Worm (Caenorhabditis elegans) whole organism, L2 larva: ENCODE data around the gene Y43F4A.1.
A peak's percentile ranks its signal among the peaks of the same experiment; 100 is the strongest.

Source experiments
- C34F6.9 ChIP-seq: fragments of 150-350 bp; optimal IDR thresholded peaks from 2 replicates; lab custom pipeline; 2014; ENCODE audit warnings: missing biosample characterization, missing genetic modification characterization
- F13H6.1 ChIP-seq: sonication (generic microtip); optimal IDR thresholded peaks from 2 replicates; lab custom pipeline; 2016; ENCODE audit warnings: missing genetic modification characterization, missing compliant biosample characterization
- R02D3.7 ChIP-seq: fragments of 150-350 bp; optimal IDR thresholded peaks from 2 replicates; lab custom pipeline; 2014; ENCODE audit warnings: missing biosample characterization, missing genetic modification characterization
- Y55F3AM.14 ChIP-seq: fragments of 200-800 bp; sonication (Bioruptor generic); optimal IDR thresholded peaks from 2 replicates; lab custom pipeline; 2018; ENCODE audit warnings: mild to moderate bottlenecking, missing genetic modification characterization, missing compliant biosample characterization
- ZK546.5 ChIP-seq: sonication (generic microtip); optimal IDR thresholded peaks from 2 replicates; lab custom pipeline; 2017; ENCODE audit warnings: missing biosample characterization, missing genetic modification characterization
- alr-1 ChIP-seq: fragments of 150-350 bp; optimal IDR thresholded peaks from 2 replicates; lab custom pipeline; 2014; ENCODE audit warnings: missing biosample characterization, missing genetic modification characterization
- aly-2 ChIP-seq: fragments of 150-350 bp; optimal IDR thresholded peaks from 2 replicates; lab custom pipeline; 2014; ENCODE audit warnings: missing biosample characterization, missing genetic modification characterization
- ama-1 ChIP-seq: fragments of 150-350 bp; optimal IDR thresholded peaks from 2 replicates; lab custom pipeline; 2018; ENCODE audit warnings: inconsistent platforms
- ceh-16 ChIP-seq: fragments of 150-350 bp; optimal IDR thresholded peaks from 2 replicates; lab custom pipeline; 2014; ENCODE audit warnings: missing biosample characterization, missing genetic modification characterization
- ceh-82 ChIP-seq: fragments of 150-350 bp; optimal IDR thresholded peaks from 2 replicates; lab custom pipeline; 2014; ENCODE audit warnings: missing biosample characterization, missing genetic modification characterization
- crh-2 ChIP-seq: sonication (generic microtip); optimal IDR thresholded peaks from 2 replicates; lab custom pipeline; 2017; ENCODE audit warnings: missing biosample characterization, missing genetic modification characterization
- egl-27 ChIP-seq: sonication (generic microtip); optimal IDR thresholded peaks from 3 replicates; lab custom pipeline; 2017; ENCODE audit warnings: missing biosample characterization, missing genetic modification reagents, missing genetic modification characterization
- elt-1 ChIP-seq: fragments of 150-350 bp; optimal IDR thresholded peaks from 2 replicates; lab custom pipeline; 2014; ENCODE audit warnings: missing biosample characterization, missing genetic modification characterization
- elt-3 ChIP-seq: sonication (generic microtip); optimal IDR thresholded peaks from 2 replicates; lab custom pipeline; 2017; ENCODE audit warnings: missing biosample characterization, missing genetic modification characterization
- fos-1 ChIP-seq: fragments of 150-350 bp; optimal IDR thresholded peaks from 2 replicates; lab custom pipeline; 2014; ENCODE audit warnings: missing biosample characterization, missing genetic modification characterization
- gmeb-1 ChIP-seq: fragments of 150-350 bp; optimal IDR thresholded peaks from 2 replicates; lab custom pipeline; 2014; ENCODE audit warnings: missing biosample characterization, missing genetic modification characterization
- lin-11 ChIP-seq: fragments of 150-350 bp; sonication (generic microtip); optimal IDR thresholded peaks from 2 replicates; lab custom pipeline; 2014; ENCODE audit warnings: missing biosample characterization, missing genetic modification characterization, inconsistent platforms, mixed read lengths
- lin-13 ChIP-seq: fragments of 150-350 bp; optimal IDR thresholded peaks from 2 replicates; lab custom pipeline; 2014; ENCODE audit warnings: missing biosample characterization, missing genetic modification reagents, missing genetic modification characterization
- lsy-2 ChIP-seq, 2 experiments: fragments of 150-350 bp in 1 of 2; sonication (generic microtip) in 1 of 2; optimal IDR thresholded peaks; 2 replicates each; lab custom pipeline; 2014 to 2017; ENCODE audit warnings: missing biosample characterization in 2 of 2, missing genetic modification characterization in 2 of 2
- mab-5 ChIP-seq: fragments of 150-350 bp; optimal IDR thresholded peaks from 2 replicates; lab custom pipeline; 2014; ENCODE audit warnings: missing biosample characterization, missing genetic modification characterization
- mbf-1 ChIP-seq: sonication (generic microtip); optimal IDR thresholded peaks from 2 replicates; lab custom pipeline; 2017; ENCODE audit warnings: missing biosample characterization, missing genetic modification characterization
- mdl-1 ChIP-seq, 2 experiments: fragments of 150-350 bp in 1 of 2; sonication (generic microtip) in 1 of 2; optimal IDR thresholded peaks; 2 replicates each; lab custom pipeline; 2017; ENCODE audit warnings: missing biosample characterization in 2 of 2, missing genetic modification characterization in 2 of 2
- nhr-10 ChIP-seq: sonication (generic microtip); optimal IDR thresholded peaks from 2 replicates; lab custom pipeline; 2017; ENCODE audit warnings: missing biosample characterization, missing genetic modification characterization
- nhr-11 ChIP-seq: fragments of 150-350 bp; optimal IDR thresholded peaks from 2 replicates; lab custom pipeline; 2014; ENCODE audit warnings: missing biosample characterization, missing genetic modification characterization
- nhr-12 ChIP-seq: fragments of 150-350 bp; optimal IDR thresholded peaks from 2 replicates; lab custom pipeline; 2014; ENCODE audit warnings: missing biosample characterization, missing genetic modification characterization
- nhr-129 ChIP-seq: fragments of 150-350 bp; optimal IDR thresholded peaks from 2 replicates; lab custom pipeline; 2014; ENCODE audit warnings: missing biosample characterization, missing genetic modification characterization
- nhr-21 ChIP-seq: fragments of 150-350 bp; optimal IDR thresholded peaks from 2 replicates; lab custom pipeline; 2014; ENCODE audit warnings: missing biosample characterization, missing genetic modification characterization
- nhr-23 ChIP-seq: fragments of 150-350 bp; optimal IDR thresholded peaks from 2 replicates; lab custom pipeline; 2014; ENCODE audit warnings: missing biosample characterization, missing genetic modification reagents, missing genetic modification characterization
- nhr-237 ChIP-seq: fragments of 150-350 bp; optimal IDR thresholded peaks from 2 replicates; lab custom pipeline; 2014; ENCODE audit warnings: missing biosample characterization, missing genetic modification characterization
- nhr-25 ChIP-seq: fragments of 150-350 bp; sonication (generic microtip); optimal IDR thresholded peaks from 3 replicates; lab custom pipeline; 2014; ENCODE audit warnings: missing biosample characterization, missing genetic modification characterization
- nhr-6 ChIP-seq: fragments of 150-350 bp; optimal IDR thresholded peaks from 2 replicates; lab custom pipeline; 2014; ENCODE audit warnings: missing biosample characterization, missing genetic modification characterization
- nhr-77 ChIP-seq: fragments of 150-350 bp; optimal IDR thresholded peaks from 2 replicates; lab custom pipeline; 2014; ENCODE audit warnings: missing biosample characterization, missing genetic modification characterization
- sem-4 ChIP-seq: fragments of 150-350 bp; optimal IDR thresholded peaks from 2 replicates; lab custom pipeline; 2014; ENCODE audit warnings: missing biosample characterization, missing genetic modification reagents, missing genetic modification characterization
- skn-1 ChIP-seq: sonication (generic microtip); optimal IDR thresholded peaks from 2 replicates; lab custom pipeline; 2017; ENCODE audit warnings: missing biosample characterization, missing genetic modification characterization
- sma-3 ChIP-seq: sonication (generic microtip); optimal IDR thresholded peaks from 2 replicates; lab custom pipeline; 2016; ENCODE audit warnings: missing genetic modification reagents, missing genetic modification characterization, missing compliant biosample characterization
- sma-9 ChIP-seq, 2 experiments: fragments of 150-350 bp in 1 of 2; sonication (generic microtip) in 1 of 2; optimal IDR thresholded peaks; 2 replicates each; lab custom pipeline; 2014 to 2016; ENCODE audit warnings: missing genetic modification characterization in 2 of 2, mild to moderate bottlenecking in 1 of 2, missing biosample characterization in 1 of 2, missing compliant biosample characterization in 1 of 2, missing genetic modification reagents in 1 of 2, moderate library complexity in 1 of 2
- snpc-4 ChIP-seq: fragments of 150-350 bp; optimal IDR thresholded peaks from 2 replicates; lab custom pipeline; 2014; ENCODE audit warnings: missing biosample characterization, missing genetic modification characterization
- unc-55 ChIP-seq: fragments of 150-350 bp; sonication (generic microtip); optimal IDR thresholded peaks from 3 replicates; lab custom pipeline; 2014; ENCODE audit warnings: missing biosample characterization, missing genetic modification reagents, missing genetic modification characterization
- unc-62 ChIP-seq: fragments of 150-350 bp; optimal IDR thresholded peaks from 2 replicates; lab custom pipeline; 2014; ENCODE audit warnings: missing biosample characterization, missing genetic modification reagents, missing genetic modification characterization
- zag-1 ChIP-seq: fragments of 150-350 bp; optimal IDR thresholded peaks from 2 replicates; lab custom pipeline; 2014; ENCODE audit warnings: missing biosample characterization, missing genetic modification characterization
- ztf-1 ChIP-seq: fragments of 200-800 bp; sonication (Bioruptor generic); conservative IDR thresholded peaks from 2 replicates; pipeline ENCODE4 v1.3.6; 2022; ENCODE audit warnings: missing genetic modification characterization, missing compliant biosample characterization
- ztf-11 ChIP-seq: sonication (generic microtip); optimal IDR thresholded peaks from 2 replicates; lab custom pipeline; 2017; ENCODE audit warnings: missing biosample characterization, missing genetic modification characterization
- ztf-4 ChIP-seq: fragments of 150-350 bp; optimal IDR thresholded peaks from 2 replicates; lab custom pipeline; 2014; ENCODE audit warnings: missing biosample characterization, missing genetic modification characterization

Gene Y43F4A.1

ce11 chrIII:13258163-13258562, 35.3 kb downstream of the Y43F4A.1 start:
- no peak for TF ChIP-seq skn-1 (tag; lab: Kevin White, UChicago)
- no peak for TF ChIP-seq nhr-6 (tag; lab: Kevin White, UChicago)
- TF ChIP-seq mbf-1: no peak
- no peak for TF ChIP-seq gmeb-1 (tag; lab: Kevin White, UChicago)
- TF ChIP-seq ceh-16 (tag; lab: Kevin White, UChicago): no peak
- no peak for TF ChIP-seq elt-1 (tag; lab: Kevin White, UChicago)
- TF ChIP-seq ztf-1: no peak
- no peak for TF ChIP-seq mab-5
- TF ChIP-seq crh-2 (tag; lab: Kevin White, UChicago): peak; percentile 3
- no peak for TF ChIP-seq ztf-11 (tag; lab: Kevin White, UChicago)
- TF ChIP-seq sma-9 (GFP tag; optimal IDR thresholded peaks at IDR 0.05; lab: Kevin White, UChicago): peak; percentile 16
- no peak for TF ChIP-seq sma-9 (tag; optimal IDR thresholded peaks at IDR 0.05; lab: Kevin White, UChicago)
- no peak for TF ChIP-seq nhr-77 (tag; lab: Kevin White, UChicago)
- no peak for TF ChIP-seq elt-3 (tag; lab: Kevin White, UChicago)
- peak; percentile 43 for TF ChIP-seq unc-55 (GFP tag; lab: Kevin White, UChicago)
- TF ChIP-seq sem-4 (tag; lab: Kevin White, UChicago): peak; percentile 69
- no peak for TF ChIP-seq unc-62 (GFP tag; lab: Kevin White, UChicago)
- TF ChIP-seq R02D3.7: no peak
- no peak for TF ChIP-seq nhr-21 (tag; lab: Kevin White, UChicago)
- TF ChIP-seq alr-1 (tag; lab: Kevin White, UChicago): no peak
- TF ChIP-seq nhr-23 (tag; lab: Kevin White, UChicago): no peak
- TF ChIP-seq egl-27 (tag; lab: Kevin White, UChicago): no peak
- no peak for TF ChIP-seq sma-3 (GFP tag; lab: Kevin White, UChicago)
- TF ChIP-seq fos-1 (tag; lab: Kevin White, UChicago): no peak
- peak; percentile 7 for TF ChIP-seq lin-13 (GFP tag; lab: Kevin White, UChicago)
- TF ChIP-seq nhr-12: no peak
- TF ChIP-seq zag-1: no peak
- no peak for TF ChIP-seq nhr-129 (tag; lab: Kevin White, UChicago)
- TF ChIP-seq aly-2: no peak
- TF ChIP-seq ceh-82 (tag; lab: Kevin White, UChicago): no peak
- TF ChIP-seq nhr-237 (tag; lab: Kevin White, UChicago): no peak
- no peak for TF ChIP-seq nhr-11 (tag; lab: Kevin White, UChicago)
- TF ChIP-seq lsy-2 (tag; optimal IDR thresholded peaks at IDR 0.05; lab: Kevin White, UChicago): peak in 1 of 2 experiments; percentile 32
- peak; percentile 15 for TF ChIP-seq lin-11 (tag; lab: Kevin White, UChicago)
- no peak for TF ChIP-seq ztf-4 (tag; lab: Kevin White, UChicago)
- peak; percentile 22 for TF ChIP-seq F13H6.1
- no peak for TF ChIP-seq nhr-10 (tag; lab: Kevin White, UChicago)
- TF ChIP-seq ZK546.5: no peak
- TF ChIP-seq C34F6.9 (tag; lab: Kevin White, UChicago): peak; percentile 50
- no peak for TF ChIP-seq Y55F3AM.14 (GFP tag; lab: Kevin White, UChicago)
- TF ChIP-seq mdl-1 (tag; optimal IDR thresholded peaks at IDR 0.05; lab: Kevin White, UChicago): no peak
- TF ChIP-seq nhr-25: no peak
- TF ChIP-seq snpc-4 (tag; lab: Kevin White, UChicago): no peak

- TF ChIP-seq crh-2 (tag; lab: Kevin White, UChicago) (peak; percentile 26), nhr-129 (tag; lab: Kevin White, UChicago) (peak; percentile 41), lsy-2 (tag; optimal IDR thresholded peaks at IDR 0.05; lab: Kevin White, UChicago) (peak in 1 of 2 experiments; percentile 39), fos-1 (tag; lab: Kevin White, UChicago) (peak; percentile 12), nhr-25 (peak; percentile 29), F13H6.1 (no peak), C34F6.9 (tag; lab: Kevin White, UChicago) (peak; percentile 20), ama-1 (no peak)
Measured at ce11 chrIII:13258752-13259151, 35.9 kb downstream of the Y43F4A.1 start.
